Fruit fly (Drosophila melanogaster) whole organism, wandering third instar larva: ENCODE data around the gene CG13075.

Experiments
- Dif ChIP-seq: fragments of 200-275, 200-300 bp; sonication (Bioruptor generic); optimal IDR thresholded peaks from 2 replicates; lab custom pipeline; 2018; ENCODE audit warnings: missing biosample characterization, missing genetic modification characterization; ENCODE audit not compliant: partially characterized antibody
- OdsH ChIP-seq: fragments of 200-800 bp; sonication (Bioruptor generic); optimal IDR thresholded peaks from 2 replicates; lab custom pipeline; 2016; ENCODE audit warnings: missing biosample characterization, mild to moderate bottlenecking, missing genetic modification characterization
- rgr ChIP-seq: fragments of 200-800 bp; sonication (Bioruptor generic); optimal IDR thresholded peaks from 3 replicates; lab custom pipeline; 2016; ENCODE audit warnings: missing biosample characterization, mild to moderate bottlenecking, missing genetic modification characterization
- usp ChIP-seq: fragments of >200 bp; optimal IDR thresholded peaks from 2 replicates; lab custom pipeline; 2017; ENCODE audit warnings: missing biosample characterization, missing genetic modification characterization

dm6 chr3L:16048086-16048485, 35.7 kb upstream of the CG13075 start:
- TF ChIP-seq OdsH (GFP tag; lab: Kevin White, UChicago) (peak; percentile 42), Dif (GFP tag; lab: Kevin White, UChicago) (no peak), usp (GFP tag; lab: Kevin White, UChicago) (no peak), rgr (GFP tag; lab: Kevin White, UChicago) (peak; percentile 62)
